Worm (Caenorhabditis elegans) whole organism, early embryonic: ENCODE results near the gene F13A2.3.

Experiments used
- B0310.2 ChIP-seq: sonication (generic microtip); optimal IDR thresholded peaks from 2 replicates; lab custom pipeline; 2016; ENCODE audit warnings: mild to moderate bottlenecking, missing genetic modification characterization, missing compliant biosample characterization
- F13C5.2 ChIP-seq: sonication (generic microtip); optimal IDR thresholded peaks from 2 replicates; lab custom pipeline; 2017; ENCODE audit warnings: mild to moderate bottlenecking, missing genetic modification characterization, inconsistent platforms, missing compliant biosample characterization
- aly-1 ChIP-seq: sonication (generic microtip); optimal IDR thresholded peaks from 2 replicates; lab custom pipeline; 2016; ENCODE audit warnings: missing genetic modification characterization, missing compliant biosample characterization
- ama-1 ChIP-seq: fragments of 150-350 bp; optimal IDR thresholded peaks from 2 replicates; lab custom pipeline; 2014
- ceh-13 ChIP-seq: fragments of 200-800 bp; sonication (Bioruptor generic); optimal IDR thresholded peaks from 2 replicates; lab custom pipeline; 2018; ENCODE audit warnings: mild to moderate bottlenecking, missing genetic modification characterization, missing compliant biosample characterization
- ceh-36 ChIP-seq: sonication (generic microtip); optimal IDR thresholded peaks from 2 replicates; lab custom pipeline; 2016; ENCODE audit warnings: missing genetic modification characterization, inconsistent platforms, missing compliant biosample characterization
- ets-7 ChIP-seq: sonication (generic microtip); optimal IDR thresholded peaks from 2 replicates; lab custom pipeline; 2016; ENCODE audit warnings: missing genotype, missing genetic modification characterization, missing compliant biosample characterization
- flt-1 ChIP-seq: fragments of 200-800 bp; sonication (Bioruptor generic); IDR thresholded peaks from 2 replicates; pipeline ENCODE4 v1.3.6; 2022; ENCODE audit warnings: missing genetic modification characterization, missing compliant biosample characterization
- hmbx-1 ChIP-seq: sonication (generic microtip); optimal IDR thresholded peaks from 2 replicates; lab custom pipeline; 2016; ENCODE audit warnings: mild to moderate bottlenecking, missing genetic modification characterization, missing compliant biosample characterization
- hmg-4 ChIP-seq: fragments of 200-800 bp; sonication (Bioruptor generic); optimal IDR thresholded peaks from 2 replicates; lab custom pipeline; 2018; ENCODE audit warnings: mild to moderate bottlenecking, missing genetic modification characterization, missing compliant biosample characterization
- hnd-1 ChIP-seq: sonication (generic microtip); optimal IDR thresholded peaks from 2 replicates; lab custom pipeline; 2016; ENCODE audit warnings: missing genetic modification characterization, missing compliant biosample characterization
- pes-1 ChIP-seq: fragments of 200-800 bp; sonication (Bioruptor generic); IDR thresholded peaks from 2 replicates; pipeline ENCODE4 v1.3.6; 2022; ENCODE audit warnings: missing genetic modification reagents, missing genetic modification characterization, missing compliant biosample characterization
- scrt-1 ChIP-seq: fragments of 200-800 bp; sonication (Bioruptor generic); IDR thresholded peaks from 2 replicates; pipeline ENCODE4 v1.3.6; 2022; ENCODE audit warnings: missing genetic modification characterization, missing compliant biosample characterization
- sea-1 ChIP-seq: fragments of 200-800 bp; sonication (Bioruptor generic); conservative IDR thresholded peaks from 2 replicates; pipeline ENCODE4 v1.3.6; 2022; ENCODE audit warnings: missing genetic modification characterization, missing compliant biosample characterization
- tbx-11 ChIP-seq: fragments of 200-800 bp; sonication (Bioruptor generic); IDR thresholded peaks from 2 replicates; pipeline ENCODE4 v1.3.6; 2022; ENCODE audit warnings: missing genetic modification characterization, missing compliant biosample characterization
- tbx-37 ChIP-seq: fragments of 200-800 bp; sonication (Bioruptor generic); conservative IDR thresholded peaks from 2 replicates; pipeline ENCODE4 v1.3.6; 2022; ENCODE audit warnings: missing genetic modification reagents, missing genetic modification characterization, missing compliant biosample characterization
- tra-4 ChIP-seq: sonication (generic microtip); optimal IDR thresholded peaks from 2 replicates; lab custom pipeline; 2017; ENCODE audit warnings: missing genetic modification characterization, missing compliant biosample characterization

The F13A2.3 gene

ce11 chrV:4359127-4359526 is 37.0 kb downstream of the F13A2.3 start:
- TF ChIP-seq ama-1 (lab: Kevin White, UChicago) (no peak), hmbx-1 (tag; lab: Kevin White, UChicago) (no peak), pes-1 (GFP tag; lab: Robert Waterston, UW) (no peak), tra-4 (no peak), ceh-13 (no peak)

- TF ChIP-seq ets-7 (tag; lab: Kevin White, UChicago) (no peak), tbx-37 (GFP tag; lab: Robert Waterston, UW) (no peak), flt-1 (GFP tag; lab: Robert Waterston, UW) (no peak), tbx-11 (no peak), B0310.2 (no peak), ceh-13 (no peak), aly-1 (tag; lab: Kevin White, UChicago) (no peak)
Measured at ce11 chrV:4357369-4357768, 38.8 kb downstream of the F13A2.3 start.

- TF ChIP-seq hmg-4 (GFP tag; lab: Kevin White, UChicago) (no peak), hmbx-1 (tag; lab: Kevin White, UChicago) (no peak), pes-1 (GFP tag; lab: Robert Waterston, UW) (no peak), ets-7 (tag; lab: Kevin White, UChicago) (no peak), flt-1 (GFP tag; lab: Robert Waterston, UW) (no peak), tbx-11 (no peak), ceh-36 (no peak), F13C5.2 (no peak), B0310.2 (no peak), ceh-13 (no peak), tra-4 (no peak), ama-1 (lab: Kevin White, UChicago) (no peak), scrt-1 (GFP tag; lab: Robert Waterston, UW) (no peak), sea-1 (GFP tag; lab: Robert Waterston, UW) (no peak), hnd-1 (tag; lab: Kevin White, UChicago) (no peak), aly-1 (tag; lab: Kevin White, UChicago) (no peak), tbx-37 (GFP tag; lab: Robert Waterston, UW) (no peak)
Measured at ce11 chrV:4356047-4356612, 40.0 kb downstream of the F13A2.3 start.

- no peak for TF ChIP-seq tbx-37 (GFP tag; lab: Robert Waterston, UW)
- TF ChIP-seq tbx-11, result no peak
- TF ChIP-seq ceh-13, result no peak
- no peak for TF ChIP-seq B0310.2
- no peak for TF ChIP-seq hnd-1 (tag; lab: Kevin White, UChicago)
- no peak for TF ChIP-seq F13C5.2
Measured at ce11 chrV:4346799-4347198, 49.4 kb downstream of the F13A2.3 start, which contains the start of gene mcm-7. Gene mcm-7 (plus strand): TSS chrV:4347166.

ce11 chrV:4346325-4346724 is 49.8 kb downstream of the F13A2.3 start, which contains the start of gene hpo-18:
Gene hpo-18 (minus strand): TSS chrV:4346425.
- no peak for TF ChIP-seq tbx-37 (GFP tag; lab: Robert Waterston, UW)
- TF ChIP-seq hnd-1 (tag; lab: Kevin White, UChicago), result no peak
- TF ChIP-seq B0310.2, result no peak
- no peak for TF ChIP-seq hmg-4 (GFP tag; lab: Kevin White, UChicago)
- TF ChIP-seq F13C5.2, result no peak
- TF ChIP-seq tbx-11, result no peak
- TF ChIP-seq tra-4, result no peak
- TF ChIP-seq hmbx-1 (tag; lab: Kevin White, UChicago), result no peak
- TF ChIP-seq ceh-13, result no peak
- TF ChIP-seq ceh-36, result no peak
- no peak for TF ChIP-seq ets-7 (tag; lab: Kevin White, UChicago)
- TF ChIP-seq sea-1 (GFP tag; lab: Robert Waterston, UW), result no peak
- no peak for TF ChIP-seq scrt-1 (GFP tag; lab: Robert Waterston, UW)
- no peak for TF ChIP-seq ama-1 (lab: Kevin White, UChicago)

DNA sequence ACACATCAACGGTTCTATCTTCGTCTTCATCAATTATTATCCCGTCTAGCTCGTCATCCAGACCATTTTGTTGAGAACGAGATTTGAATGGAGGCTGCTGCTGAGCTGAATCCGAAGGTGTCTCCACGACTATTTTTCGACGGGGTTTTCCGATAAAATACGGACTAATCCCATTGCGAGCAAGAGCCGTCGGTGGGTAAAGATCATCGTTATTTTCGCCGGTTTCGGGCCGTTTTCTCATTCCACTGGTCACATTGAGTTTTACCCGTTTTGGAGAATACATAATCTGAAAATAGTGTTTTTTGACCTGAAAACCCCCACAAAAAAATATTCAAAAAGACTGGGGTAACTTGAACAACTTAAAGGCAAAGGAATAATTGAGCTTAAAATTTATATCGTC is 50.4 kb downstream of the F13A2.3 start, which contains the start of gene figl-1:
figl-1 (minus strand) TSS at position 286 of the 400 bp plus-strand sequence.
- TF ChIP-seq tbx-11, result no peak
- TF ChIP-seq hmbx-1 (tag; lab: Kevin White, UChicago), result no peak
- no peak for TF ChIP-seq tra-4
- no peak for TF ChIP-seq ceh-36
- no peak for TF ChIP-seq B0310.2
- TF ChIP-seq sea-1 (GFP tag; lab: Robert Waterston, UW), result no peak
